Fruit fly (Drosophila melanogaster) whole organism, embryonic: ENCODE measurements around the gene Ubc4.
A peak's percentile ranks its signal among the peaks of the same experiment; 100 is the strongest.

ENCODE experiments used
- ATbp ChIP-seq: fragments of 200-800 bp; sonication (Bioruptor generic); optimal IDR thresholded peaks from 2 replicates; lab custom pipeline; 2017; ENCODE audit warnings: missing biosample characterization, mild to moderate bottlenecking, missing genetic modification characterization, missing genetic modification reagents
- Ada2b ChIP-seq: fragments of 200-800 bp; sonication (Bioruptor generic); IDR thresholded peaks from 2 replicates; pipeline ENCODE4 v1.3.6; 2022; ENCODE audit warnings: missing biosample characterization, missing genetic modification characterization
- CG10543 ChIP-seq: fragments of 200-800 bp; sonication (Bioruptor generic); optimal IDR thresholded peaks from 3 replicates; lab custom pipeline; 2017; ENCODE audit warnings: missing biosample characterization, mild to moderate bottlenecking, missing genetic modification characterization, moderate library complexity
- CG10565 ChIP-seq: fragments of 200-800 bp; sonication (Bioruptor generic); optimal IDR thresholded peaks from 3 replicates; lab custom pipeline; 2016; ENCODE audit warnings: missing biosample characterization, mild to moderate bottlenecking, missing genetic modification characterization
- CG10959 ChIP-seq: fragments of 200-800 bp; sonication (Bioruptor generic); IDR thresholded peaks from 2 replicates; pipeline ENCODE4 v1.3.6; 2022; ENCODE audit warnings: missing biosample characterization, missing genetic modification characterization
- CG11696 ChIP-seq: fragments of 200-800 bp; sonication (Bioruptor generic); IDR thresholded peaks from 2 replicates; pipeline ENCODE4 v1.3.6; 2022; ENCODE audit warnings: missing biosample characterization, missing genetic modification characterization
- CG1233 ChIP-seq: fragments of 200-800 bp; sonication (Bioruptor generic); optimal IDR thresholded peaks from 4 replicates; lab custom pipeline; 2018; ENCODE audit warnings: missing biosample characterization, mild to moderate bottlenecking, missing genetic modification characterization
- CG12744 ChIP-seq: fragments of 200-800 bp; sonication (Bioruptor generic); optimal IDR thresholded peaks from 2 replicates; lab custom pipeline; 2016; ENCODE audit warnings: missing biosample characterization, missing genetic modification characterization
- CG12942 ChIP-seq: fragments of 200-800 bp; sonication (Bioruptor generic); optimal IDR thresholded peaks from 3 replicates; lab custom pipeline; 2016; ENCODE audit warnings: missing biosample characterization, missing genetic modification characterization
- CG13894 ChIP-seq: fragments of 200-800 bp; sonication (Bioruptor generic); optimal IDR thresholded peaks from 3 replicates; lab custom pipeline; 2018; ENCODE audit warnings: missing biosample characterization, mild to moderate bottlenecking, missing genetic modification characterization, moderate library complexity
- CG14860 ChIP-seq: fragments of 200-800 bp; sonication (Bioruptor generic); IDR thresholded peaks from 3 replicates; pipeline ENCODE4 v1.3.6; 2022; ENCODE audit warnings: missing biosample characterization, missing genetic modification characterization; ENCODE audit not compliant: partially characterized antibody
- CG15514 ChIP-seq: fragments of 200-800 bp; sonication (Bioruptor generic); optimal IDR thresholded peaks from 3 replicates; lab custom pipeline; 2017; ENCODE audit warnings: missing biosample characterization, missing genetic modification characterization, mild to moderate bottlenecking, moderate library complexity, missing genetic modification reagents
- CG1602 ChIP-seq: fragments of 200-800 bp; sonication (Bioruptor generic); optimal IDR thresholded peaks from 3 replicates; lab custom pipeline; 2016; ENCODE audit warnings: missing biosample characterization, missing genetic modification characterization
- CG1603 ChIP-seq: fragments of 200-800 bp; sonication (Bioruptor generic); optimal IDR thresholded peaks from 2 replicates; lab custom pipeline; 2019; ENCODE audit warnings: missing biosample characterization, mild to moderate bottlenecking, missing genetic modification characterization, moderate library complexity
- CG16863 ChIP-seq: fragments of 200-800 bp; sonication (Bioruptor generic); optimal IDR thresholded peaks from 3 replicates; lab custom pipeline; 2016; ENCODE audit warnings: missing biosample characterization, missing genetic modification characterization
- CG17328 ChIP-seq: fragments of 200-800 bp; sonication (Bioruptor generic); IDR thresholded peaks from 2 replicates; pipeline ENCODE4 v1.3.6; 2022; ENCODE audit warnings: missing biosample characterization, missing genetic modification characterization
- CG17612 ChIP-seq: fragments of 200-800 bp; sonication (Bioruptor generic); IDR thresholded peaks from 2 replicates; pipeline ENCODE4 v1.3.6; 2022; ENCODE audit warnings: missing biosample characterization, missing genetic modification characterization
- CG33557 ChIP-seq: fragments of 200-800 bp; sonication (Bioruptor generic); optimal IDR thresholded peaks from 2 replicates; lab custom pipeline; 2019; ENCODE audit warnings: missing biosample characterization, mild to moderate bottlenecking, missing genetic modification characterization, moderate library complexity
- CG3838 ChIP-seq: fragments of 200-800 bp; sonication (Bioruptor generic); optimal IDR thresholded peaks from 3 replicates; lab custom pipeline; 2016; ENCODE audit warnings: missing biosample characterization, missing genetic modification characterization
- CG4360 ChIP-seq: fragments of 200-800 bp; sonication (Bioruptor generic); IDR thresholded peaks from 2 replicates; pipeline ENCODE4 v1.3.6; 2022; ENCODE audit warnings: missing biosample characterization, missing genetic modification characterization
- CG6689 ChIP-seq: fragments of 200-800 bp; sonication (Bioruptor generic); IDR thresholded peaks from 2 replicates; pipeline ENCODE4 v1.3.6; 2022; ENCODE audit warnings: missing biosample characterization, missing genetic modification characterization
- CG7372 ChIP-seq: fragments of 200-800 bp; sonication (Bioruptor generic); IDR thresholded peaks from 2 replicates; pipeline ENCODE4 v1.3.6; 2022; ENCODE audit warnings: missing biosample characterization, missing genetic modification characterization
- CG8388 ChIP-seq: fragments of 200-800 bp; sonication (Bioruptor generic); optimal IDR thresholded peaks from 2 replicates; lab custom pipeline; 2019; ENCODE audit warnings: missing biosample characterization, mild to moderate bottlenecking, missing genetic modification characterization, moderate library complexity
- CHES-1-like ChIP-seq: fragments of 200-800 bp; sonication (Bioruptor generic); optimal IDR thresholded peaks from 2 replicates; lab custom pipeline; 2016; ENCODE audit warnings: missing biosample characterization, missing genetic modification characterization
- D ChIP-seq, 2 experiments: fragments of 200-800 bp in 1 of 2; fragments of >200 bp in 1 of 2; sonication (Bioruptor generic) in 1 of 2; optimal IDR thresholded peaks; 2 replicates in 1 of 2; 3 replicates in 1 of 2; lab custom pipeline; 2017; ENCODE audit warnings: mild to moderate bottlenecking in 1 of 2, missing biosample characterization in 1 of 2, missing genetic modification characterization in 1 of 2, missing genetic modification reagents in 1 of 2
- Dek ChIP-seq: fragments of 200-800 bp; sonication (Bioruptor generic); optimal IDR thresholded peaks from 3 replicates; lab custom pipeline; 2019; ENCODE audit warnings: missing biosample characterization, mild to moderate bottlenecking, missing genetic modification characterization, moderate library complexity
- Hey ChIP-seq: fragments of 200-800 bp; sonication (Bioruptor generic); optimal IDR thresholded peaks from 3 replicates; lab custom pipeline; 2018; ENCODE audit warnings: missing biosample characterization, mild to moderate bottlenecking, missing genetic modification characterization
- Hmx ChIP-seq: fragments of 200-800 bp; sonication (Bioruptor generic); optimal IDR thresholded peaks from 2 replicates; lab custom pipeline; 2016; ENCODE audit warnings: missing biosample characterization, missing genetic modification characterization
- Hr51 ChIP-seq, 2 experiments: fragments of 200-800 bp; sonication (Bioruptor generic); optimal IDR thresholded peaks; 2 replicates in 1 of 2; 3 replicates in 1 of 2; lab custom pipeline; 2016 to 2018; ENCODE audit warnings: missing biosample characterization in 2 of 2, missing genetic modification characterization in 2 of 2, mild to moderate bottlenecking in 1 of 2, moderate library complexity in 1 of 2
- Myb ChIP-seq: fragments of 200-800 bp; sonication (Bioruptor generic); optimal IDR thresholded peaks from 2 replicates; lab custom pipeline; 2016; ENCODE audit warnings: missing biosample characterization, missing genetic modification characterization
- Poxn ChIP-seq: fragments of 200-800 bp; sonication (Bioruptor generic); IDR thresholded peaks from 2 replicates; pipeline ENCODE4 v1.3.6; 2022; ENCODE audit warnings: missing biosample characterization, missing genetic modification characterization
- Spps ChIP-seq: fragments of 200-800 bp; sonication (Bioruptor generic); optimal IDR thresholded peaks from 2 replicates; lab custom pipeline; 2018; ENCODE audit warnings: missing biosample characterization, mild to moderate bottlenecking, missing genetic modification characterization
- az2 ChIP-seq: fragments of 200-800 bp; sonication (Bioruptor generic); optimal IDR thresholded peaks from 3 replicates; lab custom pipeline; 2016; ENCODE audit warnings: missing biosample characterization, missing genetic modification characterization
- dm ChIP-seq: fragments of 200-800 bp; sonication (Bioruptor generic); optimal IDR thresholded peaks from 3 replicates; lab custom pipeline; 2016; ENCODE audit warnings: missing biosample characterization, missing genetic modification characterization
- fd102C ChIP-seq: fragments of 200-800 bp; sonication (Bioruptor generic); optimal IDR thresholded peaks from 2 replicates; lab custom pipeline; 2018; ENCODE audit warnings: missing biosample characterization, mild to moderate bottlenecking, missing genetic modification characterization, moderate library complexity
- fru ChIP-seq: fragments of >200 bp; optimal IDR thresholded peaks from 2 replicates; lab custom pipeline; 2017
- gsb ChIP-seq: fragments of 200-800 bp; sonication (Bioruptor generic); IDR thresholded peaks from 2 replicates; pipeline ENCODE4 v1.3.6; 2022; ENCODE audit warnings: missing biosample characterization, missing genetic modification characterization
- hth ChIP-seq: fragments of >200 bp; optimal IDR thresholded peaks from 2 replicates; lab custom pipeline; 2017; ENCODE audit warnings: inconsistent platforms
- insv ChIP-seq, 2 experiments: fragments of 200-800 bp; sonication (Bioruptor generic); optimal IDR thresholded peaks; 3 replicates each; lab custom pipeline; 2016 to 2018; ENCODE audit warnings: missing biosample characterization in 2 of 2, missing genetic modification characterization in 2 of 2
- inv ChIP-seq: fragments of 200-800 bp; sonication (Bioruptor generic); IDR thresholded peaks from 2 replicates; pipeline ENCODE4 v1.3.6; 2022; ENCODE audit warnings: missing biosample characterization, missing genetic modification characterization; ENCODE audit not compliant: partially characterized antibody
- knrl ChIP-seq: fragments of 200-800 bp; sonication (Bioruptor generic); IDR thresholded peaks from 3 replicates; pipeline ENCODE4 v1.3.6; 2022; ENCODE audit warnings: missing biosample characterization, missing genetic modification characterization; ENCODE audit not compliant: partially characterized antibody
- maf-S ChIP-seq: fragments of 200-800 bp; sonication (Bioruptor generic); optimal IDR thresholded peaks from 2 replicates; lab custom pipeline; 2016; ENCODE audit warnings: missing biosample characterization, missing genetic modification characterization
- nerfin-2 ChIP-seq: fragments of 200-800 bp; sonication (Bioruptor generic); IDR thresholded peaks from 2 replicates; pipeline ENCODE4 v1.3.6; 2022; ENCODE audit warnings: missing biosample characterization, missing genetic modification characterization; ENCODE audit not compliant: partially characterized antibody
- sima ChIP-seq: fragments of 200-800 bp; sonication (Bioruptor generic); optimal IDR thresholded peaks from 2 replicates; lab custom pipeline; 2016; ENCODE audit warnings: missing biosample characterization, missing genetic modification characterization
- ssp ChIP-seq: fragments of 200-800 bp; sonication (Bioruptor generic); IDR thresholded peaks from 2 replicates; pipeline ENCODE4 v1.3.6; 2022; ENCODE audit warnings: missing biosample characterization, missing genetic modification characterization
- tin ChIP-seq: fragments of 200-800 bp; sonication (Bioruptor generic); optimal IDR thresholded peaks from 3 replicates; lab custom pipeline; 2016; ENCODE audit warnings: missing biosample characterization, missing genetic modification characterization
- tna ChIP-seq: fragments of 200-800 bp; sonication (Bioruptor generic); IDR thresholded peaks from 2 replicates; pipeline ENCODE4 v1.3.6; 2022; ENCODE audit warnings: missing biosample characterization, missing genetic modification characterization; ENCODE audit not compliant: partially characterized antibody
- zen2 ChIP-seq: fragments of 200-800 bp; sonication (Bioruptor generic); IDR thresholded peaks from 3 replicates; pipeline ENCODE4 v1.3.6; 2022; ENCODE audit warnings: missing biosample characterization, missing genetic modification characterization; ENCODE audit not compliant: partially characterized antibody

Ubc4 gene

DNA sequence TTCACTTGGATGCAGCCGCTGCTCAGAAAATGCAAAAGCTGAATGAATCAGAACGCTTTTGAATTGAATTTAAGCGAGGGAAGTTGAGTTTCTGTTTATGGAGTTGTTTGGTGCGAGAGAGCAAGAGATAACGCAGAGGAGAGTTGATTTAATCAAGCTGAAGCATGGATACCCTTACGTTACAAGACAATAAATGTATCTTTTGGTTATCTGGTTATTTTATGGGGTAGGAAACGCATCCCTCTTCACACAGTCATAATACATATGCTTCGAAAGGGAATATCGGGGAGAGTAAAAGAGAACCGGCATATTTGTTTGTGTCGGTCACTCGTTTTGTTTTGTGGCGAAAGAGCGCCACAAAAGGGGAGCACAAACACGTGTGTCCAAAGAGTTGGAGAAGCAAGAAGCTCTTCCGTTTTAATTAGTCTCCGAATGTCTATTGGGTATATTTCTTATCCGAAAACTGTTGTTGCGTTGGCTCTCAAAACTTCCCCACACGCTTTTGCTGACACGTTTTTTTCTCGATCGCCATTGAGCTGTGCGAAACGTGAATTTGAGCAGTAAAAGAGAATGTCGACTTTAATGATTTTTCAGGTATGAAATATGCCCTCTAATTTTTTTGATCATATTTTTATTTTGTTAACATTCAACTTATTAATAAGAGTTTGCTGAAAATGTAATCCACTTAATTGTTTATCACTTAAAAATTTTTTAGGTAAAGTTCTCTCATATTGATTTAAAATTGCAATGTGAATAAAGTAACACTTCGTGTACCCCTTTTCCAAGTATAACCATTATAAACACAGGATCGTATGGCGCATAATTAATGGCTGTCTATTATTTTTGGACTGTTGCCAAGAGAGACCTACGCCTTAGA lies 1.2 kb upstream of the Ubc4 start, which contains the start of gene Prps (continued):
- TF ChIP-seq Hmx = no peak
- TF ChIP-seq fd102C (GFP tag; lab: Kevin White, UChicago) = no peak
- TF ChIP-seq sima (GFP tag; lab: Kevin White, UChicago) = no peak
- peak; percentile 59 for TF ChIP-seq Hey
- peak; percentile 68; the same call in 1 of the 2 replicates for TF ChIP-seq CG10959 (GFP tag; lab: Robert Waterston, UW)
- peak; percentile 84 for TF ChIP-seq tin (GFP tag; lab: Kevin White, UChicago)
- peak; percentile 16 for TF ChIP-seq CG33557 (GFP tag; lab: Kevin White, UChicago)
- no peak for TF ChIP-seq fru
- peak; percentile 58 for TF ChIP-seq Myb (GFP tag; lab: Kevin White, UChicago)
- TF ChIP-seq hth (lab: Kevin White, UChicago) = no peak
- TF ChIP-seq knrl = no peak
- TF ChIP-seq CG4360 (GFP tag; lab: Robert Waterston, UW) = peak; percentile 36; the same call in 1 of the 2 replicates
- peak; percentile 78 for TF ChIP-seq CHES-1-like
- TF ChIP-seq CG15514 (GFP tag; lab: Kevin White, UChicago) = peak; percentile 74
- peak; percentile 80 for TF ChIP-seq Ada2b (GFP tag; lab: Robert Waterston, UW)
- no peak; the same call in 1 of the 2 replicates for TF ChIP-seq tna (GFP tag; lab: Robert Waterston, UW)
- TF ChIP-seq dm = peak; percentile 38
- TF ChIP-seq CG17328 (GFP tag; lab: Robert Waterston, UW) = peak; percentile 75
- TF ChIP-seq insv (GFP tag; optimal IDR thresholded peaks at IDR 0.05; lab: Kevin White, UChicago) = no peak
- TF ChIP-seq CG13894 (tag; lab: Kevin White, UChicago) = peak; percentile 85
- TF ChIP-seq CG10543 = peak; percentile 51
- TF ChIP-seq Poxn (GFP tag; lab: Robert Waterston, UW) = no peak
- TF ChIP-seq az2 = peak; percentile 74
- peak; percentile 70 for TF ChIP-seq CG7372
- peak; percentile 40; the same call in 1 of the 2 replicates for TF ChIP-seq gsb (GFP tag; lab: Robert Waterston, UW)
- no peak for TF ChIP-seq CG17612
- TF ChIP-seq maf-S (GFP tag; lab: Kevin White, UChicago) = peak; percentile 63
- peak; percentile 22 for TF ChIP-seq CG3838
- TF ChIP-seq CG8388 = peak; percentile 73
- TF ChIP-seq CG11696 (GFP tag; lab: Robert Waterston, UW) = peak; percentile 73
- TF ChIP-seq CG12942 = peak; percentile 67
- TF ChIP-seq CG16863 (GFP tag; lab: Kevin White, UChicago) = peak; percentile 70
- TF ChIP-seq CG1602 = peak; percentile 46
- no peak for TF ChIP-seq Spps
- TF ChIP-seq CG6689 (GFP tag; lab: Robert Waterston, UW) = peak; percentile 37; the same call in 1 of the 2 replicates
- peak; percentile 52 for TF ChIP-seq ssp
- TF ChIP-seq CG14860 (GFP tag; lab: Robert Waterston, UW) = no peak
- TF ChIP-seq CG10565 (GFP tag; lab: Kevin White, UChicago) = no peak
- TF ChIP-seq CG1233 = peak; percentile 63
- peak; percentile 68 for TF ChIP-seq Dek (tag; lab: Kevin White, UChicago)
- peak; percentile 66 to 75 for TF ChIP-seq Hr51 (GFP tag; optimal IDR thresholded peaks at IDR 0.05; lab: Kevin White, UChicago)
- TF ChIP-seq ATbp = peak; percentile 55
- TF ChIP-seq CG1603 (tag; lab: Kevin White, UChicago) = peak; percentile 85
- TF ChIP-seq D (optimal IDR thresholded peaks at IDR 0.05; lab: Kevin White, UChicago) = no peak
- TF ChIP-seq D (GFP tag; optimal IDR thresholded peaks at IDR 0.05; lab: Kevin White, UChicago) = peak; percentile 36
- TF ChIP-seq zen2 (GFP tag; lab: Robert Waterston, UW) = no peak
- no peak for TF ChIP-seq inv (GFP tag; lab: Robert Waterston, UW)
- TF ChIP-seq nerfin-2 (GFP tag; lab: Robert Waterston, UW) = no peak
- TF ChIP-seq CG12744 = peak; percentile 50
